Worm (Caenorhabditis elegans) whole organism, L3 larva: ENCODE results near the gene R09E10.1.

Experiments used
- jun-1 ChIP-seq: fragments of 150-350 bp; optimal IDR thresholded peaks from 2 replicates; lab custom pipeline; 2014; ENCODE audit warnings: missing biosample characterization, missing genetic modification reagents, missing genetic modification characterization
- lin-39 ChIP-seq: fragments of 150-350 bp; optimal IDR thresholded peaks from 2 replicates; lab custom pipeline; 2018; ENCODE audit warnings: missing biosample characterization, missing genetic modification reagents, missing genetic modification characterization
- pqm-1 ChIP-seq: fragments of 150-350 bp; optimal IDR thresholded peaks from 2 replicates; lab custom pipeline; 2017; ENCODE audit warnings: missing biosample characterization, missing genetic modification characterization, inconsistent platforms
- zag-1 ChIP-seq: fragments of 150-350 bp; optimal IDR thresholded peaks from 2 replicates; lab custom pipeline; 2014; ENCODE audit warnings: missing biosample characterization, missing genetic modification characterization

DNA sequence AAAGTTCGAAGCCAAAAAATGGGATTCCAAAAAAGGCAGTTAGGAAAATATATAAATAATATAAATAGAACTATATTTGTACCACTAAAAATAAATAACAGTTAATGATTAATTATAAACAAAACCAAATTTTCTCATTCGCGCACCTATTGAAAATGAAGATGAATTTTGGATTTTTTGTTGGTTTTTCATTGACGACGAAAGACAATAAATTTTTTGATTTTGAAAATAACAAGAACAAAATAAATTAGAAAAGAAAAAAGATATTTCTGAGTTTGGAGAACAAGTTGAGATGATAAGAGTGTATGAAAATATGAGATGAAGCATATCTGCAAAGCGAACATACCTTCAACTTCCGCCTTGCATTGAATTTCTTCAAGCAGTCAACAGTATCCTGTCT lies 14.7 kb upstream of the R09E10.1 start:
- TF ChIP-seq pqm-1 (tag; lab: Kevin White, UChicago) (no peak), jun-1 (tag; lab: Kevin White, UChicago) (no peak), zag-1 (tag; lab: Kevin White, UChicago) (no peak), lin-39 (tag; lab: Kevin White, UChicago) (no peak)
